Worm (Caenorhabditis elegans) whole organism, L2 larva: ENCODE data around the gene K08D12.4.

Experiments used
- F13H6.1 ChIP-seq: sonication (generic microtip); optimal IDR thresholded peaks from 2 replicates; lab custom pipeline; 2016; ENCODE audit warnings: missing genetic modification characterization, missing compliant biosample characterization
- R02D3.7 ChIP-seq: fragments of 150-350 bp; optimal IDR thresholded peaks from 2 replicates; lab custom pipeline; 2014; ENCODE audit warnings: missing biosample characterization, missing genetic modification characterization
- alr-1 ChIP-seq: fragments of 150-350 bp; optimal IDR thresholded peaks from 2 replicates; lab custom pipeline; 2014; ENCODE audit warnings: missing biosample characterization, missing genetic modification characterization
- aly-2 ChIP-seq: fragments of 150-350 bp; optimal IDR thresholded peaks from 2 replicates; lab custom pipeline; 2014; ENCODE audit warnings: missing biosample characterization, missing genetic modification characterization
- ama-1 ChIP-seq: fragments of 150-350 bp; optimal IDR thresholded peaks from 2 replicates; lab custom pipeline; 2018; ENCODE audit warnings: inconsistent platforms
- ceh-16 ChIP-seq: fragments of 150-350 bp; optimal IDR thresholded peaks from 2 replicates; lab custom pipeline; 2014; ENCODE audit warnings: missing biosample characterization, missing genetic modification characterization
- ceh-82 ChIP-seq: fragments of 150-350 bp; optimal IDR thresholded peaks from 2 replicates; lab custom pipeline; 2014; ENCODE audit warnings: missing biosample characterization, missing genetic modification characterization
- crh-2 ChIP-seq: sonication (generic microtip); optimal IDR thresholded peaks from 2 replicates; lab custom pipeline; 2017; ENCODE audit warnings: missing biosample characterization, missing genetic modification characterization
- dmd-4 ChIP-seq: sonication (generic microtip); optimal IDR thresholded peaks from 2 replicates; lab custom pipeline; 2017; ENCODE audit warnings: missing biosample characterization, missing genetic modification characterization
- elt-1 ChIP-seq: fragments of 150-350 bp; optimal IDR thresholded peaks from 2 replicates; lab custom pipeline; 2014; ENCODE audit warnings: missing biosample characterization, missing genetic modification characterization
- elt-3 ChIP-seq: sonication (generic microtip); optimal IDR thresholded peaks from 2 replicates; lab custom pipeline; 2017; ENCODE audit warnings: missing biosample characterization, missing genetic modification characterization
- lin-39 ChIP-seq: fragments of 150-350 bp; optimal IDR thresholded peaks from 2 replicates; lab custom pipeline; 2014; ENCODE audit warnings: missing biosample characterization, missing genetic modification reagents, missing genetic modification characterization
- mbf-1 ChIP-seq: sonication (generic microtip); optimal IDR thresholded peaks from 2 replicates; lab custom pipeline; 2017; ENCODE audit warnings: missing biosample characterization, missing genetic modification characterization
- nhr-12 ChIP-seq: fragments of 150-350 bp; optimal IDR thresholded peaks from 2 replicates; lab custom pipeline; 2014; ENCODE audit warnings: missing biosample characterization, missing genetic modification characterization
- nhr-21 ChIP-seq: fragments of 150-350 bp; optimal IDR thresholded peaks from 2 replicates; lab custom pipeline; 2014; ENCODE audit warnings: missing biosample characterization, missing genetic modification characterization
- nhr-25 ChIP-seq: fragments of 150-350 bp; sonication (generic microtip); optimal IDR thresholded peaks from 3 replicates; lab custom pipeline; 2014; ENCODE audit warnings: missing biosample characterization, missing genetic modification characterization
- skn-1 ChIP-seq: sonication (generic microtip); optimal IDR thresholded peaks from 2 replicates; lab custom pipeline; 2017; ENCODE audit warnings: missing biosample characterization, missing genetic modification characterization
- sma-3 ChIP-seq: sonication (generic microtip); optimal IDR thresholded peaks from 2 replicates; lab custom pipeline; 2016; ENCODE audit warnings: missing genetic modification reagents, missing genetic modification characterization, missing compliant biosample characterization
- snpc-4 ChIP-seq: fragments of 150-350 bp; optimal IDR thresholded peaks from 2 replicates; lab custom pipeline; 2014; ENCODE audit warnings: missing biosample characterization, missing genetic modification characterization
- unc-55 ChIP-seq: fragments of 150-350 bp; sonication (generic microtip); optimal IDR thresholded peaks from 3 replicates; lab custom pipeline; 2014; ENCODE audit warnings: missing biosample characterization, missing genetic modification reagents, missing genetic modification characterization
- unc-62 ChIP-seq: fragments of 150-350 bp; optimal IDR thresholded peaks from 2 replicates; lab custom pipeline; 2014; ENCODE audit warnings: missing biosample characterization, missing genetic modification reagents, missing genetic modification characterization

K08D12.4 gene

DNA sequence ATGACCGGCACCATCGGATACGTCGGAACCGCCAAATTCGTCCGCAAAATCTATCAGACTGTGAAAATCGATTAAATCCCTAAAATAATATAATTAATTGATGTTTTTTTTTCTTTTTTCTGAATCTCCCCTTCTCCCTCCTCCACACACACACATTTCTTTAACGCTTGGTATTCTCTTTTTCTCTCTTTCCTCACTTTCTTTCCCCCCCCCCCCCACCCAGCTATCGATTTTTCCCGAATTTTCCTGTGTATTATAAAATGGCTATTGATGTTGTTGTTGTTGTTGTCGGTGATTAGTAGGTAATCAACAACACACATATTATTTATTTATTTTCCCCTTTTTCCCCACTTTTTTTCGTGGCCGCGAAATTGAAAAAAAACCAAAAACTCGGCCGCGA, 44.1 kb downstream of the K08D12.4 start:
- TF ChIP-seq R02D3.7 (tag; lab: Kevin White, UChicago) (no peak), snpc-4 (no peak), nhr-21 (tag; lab: Kevin White, UChicago) (no peak), alr-1 (tag; lab: Kevin White, UChicago) (no peak), unc-62 (no peak), dmd-4 (tag; lab: Kevin White, UChicago) (no peak), sma-3 (no peak), ama-1 (lab: Kevin White, UChicago) (no peak), ceh-82 (tag; lab: Kevin White, UChicago) (no peak), elt-3 (no peak)

DNA sequence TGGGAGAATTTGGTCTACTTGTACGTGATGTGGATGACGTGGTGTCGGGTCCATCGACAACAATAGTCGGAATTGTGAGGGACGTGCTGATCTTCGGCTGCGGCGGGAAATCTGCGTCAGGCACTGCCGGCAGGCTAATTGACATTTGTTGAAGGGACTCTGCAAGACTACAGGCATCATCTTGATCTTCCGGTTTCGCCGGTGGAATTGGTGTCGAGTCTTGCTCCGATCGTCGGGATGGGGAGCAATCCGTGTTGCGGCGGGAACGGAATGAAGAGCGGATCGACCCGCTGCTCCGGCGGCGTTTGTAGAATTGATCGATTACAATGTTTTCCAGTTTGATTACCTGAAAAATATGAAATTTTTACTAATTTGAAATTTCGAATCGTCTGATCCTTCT, 45.4 kb downstream of the K08D12.4 start:
- TF ChIP-seq mbf-1 (tag; lab: Kevin White, UChicago) (no peak), aly-2 (tag; lab: Kevin White, UChicago) (no peak), nhr-21 (tag; lab: Kevin White, UChicago) (no peak), crh-2 (tag; lab: Kevin White, UChicago) (no peak), snpc-4 (no peak), nhr-12 (tag; lab: Kevin White, UChicago) (no peak), nhr-25 (tag; lab: Kevin White, UChicago) (no peak), elt-1 (tag; lab: Kevin White, UChicago) (no peak), skn-1 (tag; lab: Kevin White, UChicago) (no peak), unc-62 (no peak), F13H6.1 (tag; lab: Kevin White, UChicago) (no peak), ceh-16 (tag; lab: Kevin White, UChicago) (no peak), elt-3 (no peak)

DNA sequence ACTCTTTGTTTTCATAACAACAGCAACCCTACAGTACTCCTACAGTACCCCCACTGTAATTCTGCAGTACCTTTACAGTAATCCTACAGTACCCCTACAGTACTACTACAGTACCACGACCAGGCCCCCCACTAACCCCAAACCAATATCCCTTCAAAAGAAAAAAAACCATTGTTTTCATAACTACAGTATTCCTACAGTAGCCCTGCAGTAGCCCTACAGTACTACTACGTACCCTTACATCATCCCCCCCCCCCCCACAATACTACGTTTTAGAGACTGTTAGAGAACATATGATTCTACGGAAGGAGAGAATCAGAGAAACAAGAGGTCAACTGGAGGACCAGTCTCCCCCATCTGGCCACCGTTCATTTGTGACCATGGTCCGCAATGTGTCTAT, 46.4 kb downstream of the K08D12.4 start, which contains the start of gene Y41D4A.3:
Y41D4A.3 (plus strand) TSS at position 301 of the 400 bp plus-strand sequence.
- TF ChIP-seq lin-39, result no peak
- no peak for TF ChIP-seq unc-55
- no peak for TF ChIP-seq elt-3
